Fruit fly (Drosophila melanogaster): ENCODE measurements around the gene shams.

shams gene

DNA sequence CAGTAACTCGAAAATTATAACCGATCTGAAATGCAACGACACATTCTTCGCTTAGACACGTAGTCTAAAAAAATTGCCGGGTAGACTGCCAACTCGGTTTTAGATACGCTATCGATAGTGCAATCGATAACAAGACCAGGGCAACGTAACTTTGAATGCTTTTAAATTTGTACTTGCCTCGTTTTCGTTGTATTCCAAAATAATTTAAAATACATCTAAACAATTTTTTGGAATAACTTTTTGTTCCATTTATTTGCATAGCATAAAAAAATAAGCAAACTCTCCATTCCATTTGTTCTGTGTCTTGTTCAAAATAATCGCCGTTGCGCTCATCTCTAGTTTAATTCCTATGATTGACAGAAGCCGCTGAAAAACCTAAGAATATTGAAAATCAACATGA is 4.8 kb downstream of the shams start, which contains the start of the genes Stt3B and CG11839:
Gene Stt3B, minus strand, starts transcription at position 69 of the 400 bp plus-strand sequence.
Gene CG11839, plus strand, starts transcription at position 359 of the 400 bp plus-strand sequence.
- TF ChIP-seq bab1 (GFP tag; optimal IDR thresholded peaks at IDR 0.05) (peak; percentile 84), Clk (GFP tag; optimal IDR thresholded peaks at IDR 0.05) (peak; percentile 51), CG14711 (tag; optimal IDR thresholded peaks at IDR 0.05) (peak; percentile 69), CG11617 (GFP tag; optimal IDR thresholded peaks at IDR 0.05) (peak; percentile 77), CG1620 (GFP tag; optimal IDR thresholded peaks at IDR 0.05) (peak; percentile 88), pad (GFP tag; optimal IDR thresholded peaks at IDR 0.05) (peak; percentile 46), kay (GFP tag; ENCODE audit: borderline replicate concordance) (no peak), CG7045 (GFP tag; optimal IDR thresholded peaks at IDR 0.05) (peak; percentile 54), ovo (GFP tag; optimal IDR thresholded peaks at IDR 0.05) (peak; percentile 45), CG33017 (tag; optimal IDR thresholded peaks at IDR 0.05) (peak; percentile 48), Hr96 (GFP tag; optimal IDR thresholded peaks at IDR 0.05) (no peak), Crg-1 (GFP tag; optimal IDR thresholded peaks at IDR 0.05) (peak; percentile 45), cnc (optimal IDR thresholded peaks at IDR 0.05) (no peak), CG12768 (GFP tag; optimal IDR thresholded peaks at IDR 0.05) (peak; percentile 33), CG5204 (GFP tag; optimal IDR thresholded peaks at IDR 0.05) (no peak), tj (GFP tag; optimal IDR thresholded peaks at IDR 0.05) (peak; percentile 56), Mnt (GFP tag; optimal IDR thresholded peaks at IDR 0.05) (peak; percentile 82), toe (GFP tag; optimal IDR thresholded peaks at IDR 0.05) (peak; percentile 88), cic (GFP tag; optimal IDR thresholded peaks at IDR 0.05) (no peak), CG7101 (tag; optimal IDR thresholded peaks at IDR 0.05) (peak; percentile 76)

DNA sequence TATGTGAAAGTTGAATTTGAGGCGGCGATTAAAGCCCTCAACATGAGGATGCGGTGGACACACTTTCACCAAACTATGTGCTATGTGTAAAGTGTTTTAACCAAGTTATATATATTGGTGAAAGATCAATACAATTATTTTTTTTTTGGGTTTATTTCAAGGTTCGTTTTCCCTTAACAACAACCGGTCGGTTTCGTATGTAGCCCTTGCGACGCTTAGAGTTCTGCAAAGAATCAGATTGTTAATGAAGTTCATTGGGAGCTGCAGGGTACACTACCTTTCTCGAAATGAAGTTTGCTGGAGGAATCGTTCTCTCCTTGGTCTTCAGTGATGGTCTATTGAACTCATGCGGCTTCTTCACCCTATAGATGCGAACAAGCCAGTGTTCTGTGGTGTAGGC is 7.6 kb downstream of the shams start:
- TF ChIP-seq ovo (GFP tag; optimal IDR thresholded peaks at IDR 0.05) (no peak), CG7045 (GFP tag; optimal IDR thresholded peaks at IDR 0.05) (no peak), Hr96 (GFP tag; optimal IDR thresholded peaks at IDR 0.05) (no peak), Clk (GFP tag; optimal IDR thresholded peaks at IDR 0.05) (no peak), cnc (optimal IDR thresholded peaks at IDR 0.05) (no peak), CG12768 (GFP tag; optimal IDR thresholded peaks at IDR 0.05) (no peak), Mnt (GFP tag; optimal IDR thresholded peaks at IDR 0.05) (no peak), pad (GFP tag; optimal IDR thresholded peaks at IDR 0.05) (no peak), cic (GFP tag; optimal IDR thresholded peaks at IDR 0.05) (no peak), CG11617 (GFP tag; optimal IDR thresholded peaks at IDR 0.05) (no peak), tj (GFP tag; optimal IDR thresholded peaks at IDR 0.05) (no peak), Crg-1 (GFP tag; optimal IDR thresholded peaks at IDR 0.05) (no peak), toe (GFP tag; optimal IDR thresholded peaks at IDR 0.05) (no peak)

DNA sequence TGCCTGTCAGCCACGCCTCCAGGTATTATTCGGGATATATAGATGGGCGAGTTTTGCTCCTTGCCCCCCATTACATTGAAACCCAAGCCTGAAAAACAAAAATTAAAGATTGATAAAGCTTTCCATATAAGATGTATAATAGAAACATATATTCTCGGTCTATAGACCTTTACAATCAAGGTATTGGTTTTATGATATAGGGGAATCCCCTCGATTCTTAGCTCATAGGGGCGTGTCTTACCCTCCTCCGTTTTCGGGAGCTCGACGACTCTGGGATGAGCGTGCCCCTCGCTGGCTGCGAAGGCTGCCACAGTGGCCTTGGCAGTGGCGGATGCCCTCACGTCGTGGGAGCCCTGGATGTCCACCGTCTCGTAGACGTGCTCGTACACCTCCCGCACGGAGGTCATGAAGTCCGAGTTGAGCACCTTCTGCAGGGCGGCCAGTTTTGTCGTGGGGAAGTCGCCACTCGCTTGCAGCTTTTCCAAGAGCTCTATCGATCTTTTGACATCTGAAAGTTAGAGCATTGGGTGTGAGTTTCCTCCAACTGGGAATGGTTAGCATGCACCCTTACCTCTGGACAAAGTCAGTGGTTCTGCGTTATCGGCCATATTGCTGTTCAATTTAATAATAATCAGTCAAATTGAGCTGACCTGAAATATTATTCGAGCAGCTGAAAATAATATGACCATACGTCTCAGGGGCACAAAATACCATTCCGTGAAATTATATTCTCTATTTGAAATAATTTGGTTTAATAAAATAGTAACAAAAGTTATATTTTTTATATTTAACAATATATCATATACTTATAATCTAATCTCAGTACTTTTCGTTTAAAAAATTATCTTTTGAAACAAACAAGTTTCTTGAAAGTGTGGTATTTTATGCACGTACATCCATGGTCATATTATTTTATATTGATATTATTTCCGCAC is 9.2 kb downstream of the shams start, which contains the start of the genes veli and PQBP1:
Gene veli, minus strand, starts transcription at position 685 of the 935 bp plus-strand sequence.
Gene PQBP1, plus strand, starts transcription at position 885 of the 935 bp plus-strand sequence.
- TF ChIP-seq CG14711 (tag; optimal IDR thresholded peaks at IDR 0.05) (peak; percentile 18), CG33017 (tag; optimal IDR thresholded peaks at IDR 0.05) (no peak)

DNA sequence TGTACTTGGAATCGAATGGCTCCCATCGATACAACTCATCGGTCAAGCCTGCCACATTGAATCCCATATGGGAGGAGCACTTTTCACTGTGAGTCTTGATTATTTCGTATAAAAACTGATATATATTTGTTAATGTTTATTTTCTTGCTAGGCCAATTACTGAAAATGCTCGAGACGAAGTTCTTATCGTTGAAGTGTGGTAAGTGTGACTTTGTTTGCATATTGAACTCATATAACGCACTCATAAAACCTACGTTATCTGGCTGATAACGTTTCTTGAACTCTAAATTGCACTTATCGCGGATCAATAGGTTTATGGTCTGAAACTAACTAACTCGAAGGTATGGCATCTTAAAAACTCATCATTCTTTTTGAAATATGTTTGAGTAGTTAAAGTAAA is 13.9 kb downstream of the shams start:
- no peak for TF ChIP-seq toe (GFP tag; optimal IDR thresholded peaks at IDR 0.05)
- TF ChIP-seq CG7045 (GFP tag; optimal IDR thresholded peaks at IDR 0.05), result no peak
- no peak for TF ChIP-seq Clk (GFP tag; optimal IDR thresholded peaks at IDR 0.05)
- peak; percentile 7 for TF ChIP-seq kay (GFP tag; ENCODE audit: borderline replicate concordance)

DNA sequence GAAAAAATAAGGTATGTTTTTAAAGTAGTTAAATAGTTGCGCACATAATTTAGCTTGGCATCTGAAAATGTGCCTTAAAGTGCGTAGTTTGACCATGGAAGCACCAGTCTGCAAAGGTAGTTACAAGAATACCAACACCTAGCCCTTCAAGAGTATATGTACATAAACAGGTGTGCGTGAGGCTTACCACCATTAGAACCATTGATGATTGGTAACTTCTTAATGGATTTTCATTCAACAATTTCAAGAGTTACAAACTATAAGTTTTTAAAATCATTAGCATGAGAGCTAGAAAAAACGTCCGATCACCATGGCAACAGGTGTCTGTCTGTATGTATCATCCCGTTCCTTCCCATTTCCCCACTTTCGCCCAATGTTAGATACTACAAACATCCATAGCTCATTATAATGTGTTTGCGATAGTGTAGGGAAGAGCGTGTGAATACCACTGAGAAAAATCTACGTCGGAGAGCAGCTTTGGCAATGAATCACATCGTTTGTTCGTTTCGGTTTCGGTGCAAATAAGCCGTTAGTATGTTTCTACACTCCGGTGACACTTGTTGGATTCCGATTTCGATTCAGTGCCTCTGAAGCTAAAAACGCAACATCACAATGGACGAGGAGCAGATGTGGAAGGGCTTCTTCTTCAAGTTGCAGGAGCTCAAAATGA is 17.8 kb downstream of the shams start:
- TF ChIP-seq CG7101 (tag; optimal IDR thresholded peaks at IDR 0.05) (no peak), CG33017 (tag; optimal IDR thresholded peaks at IDR 0.05) (no peak), Clk (GFP tag; optimal IDR thresholded peaks at IDR 0.05) (no peak), tj (GFP tag; optimal IDR thresholded peaks at IDR 0.05) (no peak), Crg-1 (GFP tag; optimal IDR thresholded peaks at IDR 0.05) (no peak), CG1620 (GFP tag; optimal IDR thresholded peaks at IDR 0.05) (no peak), toe (GFP tag; optimal IDR thresholded peaks at IDR 0.05) (no peak), CG14711 (tag; optimal IDR thresholded peaks at IDR 0.05) (no peak), kay (GFP tag; ENCODE audit: borderline replicate concordance) (peak; percentile 86), cnc (optimal IDR thresholded peaks at IDR 0.05) (no peak), CG12768 (GFP tag; optimal IDR thresholded peaks at IDR 0.05) (peak; percentile 8), pad (GFP tag; optimal IDR thresholded peaks at IDR 0.05) (peak; percentile 93), Mnt (GFP tag; optimal IDR thresholded peaks at IDR 0.05) (no peak), cic (GFP tag; optimal IDR thresholded peaks at IDR 0.05) (peak; percentile 56), ovo (GFP tag; optimal IDR thresholded peaks at IDR 0.05) (peak; percentile 86), CG7045 (GFP tag; optimal IDR thresholded peaks at IDR 0.05) (no peak), CG11617 (GFP tag; optimal IDR thresholded peaks at IDR 0.05) (no peak), Hr96 (GFP tag; optimal IDR thresholded peaks at IDR 0.05) (no peak), CG5204 (GFP tag; optimal IDR thresholded peaks at IDR 0.05) (no peak), bab1 (GFP tag; optimal IDR thresholded peaks at IDR 0.05) (no peak)

DNA sequence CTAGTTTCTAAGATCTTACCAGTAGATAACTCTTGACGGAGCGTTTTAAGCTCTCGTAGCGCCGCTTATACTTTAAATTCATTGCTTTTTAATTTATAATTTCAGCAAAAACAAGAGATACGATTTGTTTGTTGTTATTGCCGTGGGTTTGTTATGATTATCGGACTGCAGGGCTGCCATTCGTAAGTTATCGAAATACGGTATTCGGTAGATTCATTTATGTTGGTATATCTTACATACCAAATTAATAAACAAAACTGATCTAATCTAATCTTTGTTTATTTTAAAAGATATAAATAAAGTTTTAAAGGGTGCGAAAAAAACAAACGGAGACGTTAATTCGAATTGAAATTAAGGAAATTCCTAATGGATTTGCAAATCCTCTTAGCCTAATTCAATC is 18.4 kb downstream of the shams start, which contains the start of the genes CG31111 and stac:
Gene CG31111, minus strand, starts transcription at position 162 of the 400 bp plus-strand sequence.
Gene stac, plus strand, starts transcription at position 271 of the 400 bp plus-strand sequence.
- no peak for TF ChIP-seq CG12768 (GFP tag; optimal IDR thresholded peaks at IDR 0.05)
- no peak for TF ChIP-seq pad (GFP tag; optimal IDR thresholded peaks at IDR 0.05)
- TF ChIP-seq kay (GFP tag; ENCODE audit: borderline replicate concordance), result peak; percentile 89
- TF ChIP-seq Hr96 (GFP tag; optimal IDR thresholded peaks at IDR 0.05), result no peak
- no peak for TF ChIP-seq CG5204 (GFP tag; optimal IDR thresholded peaks at IDR 0.05)
- TF ChIP-seq CG14711 (tag; optimal IDR thresholded peaks at IDR 0.05), result peak; percentile 9
- no peak for TF ChIP-seq Crg-1 (GFP tag; optimal IDR thresholded peaks at IDR 0.05)
- no peak for TF ChIP-seq cic (GFP tag; optimal IDR thresholded peaks at IDR 0.05)
- no peak for TF ChIP-seq toe (GFP tag; optimal IDR thresholded peaks at IDR 0.05)
- no peak for TF ChIP-seq ovo (GFP tag; optimal IDR thresholded peaks at IDR 0.05)
- TF ChIP-seq CG11617 (GFP tag; optimal IDR thresholded peaks at IDR 0.05), result peak; percentile 35
- no peak for TF ChIP-seq CG1620 (GFP tag; optimal IDR thresholded peaks at IDR 0.05)
- no peak for TF ChIP-seq cnc (optimal IDR thresholded peaks at IDR 0.05)
- TF ChIP-seq CG33017 (tag; optimal IDR thresholded peaks at IDR 0.05), result peak; percentile 32
- no peak for TF ChIP-seq CG7045 (GFP tag; optimal IDR thresholded peaks at IDR 0.05)
- TF ChIP-seq tj (GFP tag; optimal IDR thresholded peaks at IDR 0.05), result no peak
- TF ChIP-seq CG7101 (tag; optimal IDR thresholded peaks at IDR 0.05), result peak; percentile 12
- peak; percentile 6 for TF ChIP-seq Mnt (GFP tag; optimal IDR thresholded peaks at IDR 0.05)
- TF ChIP-seq bab1 (GFP tag; optimal IDR thresholded peaks at IDR 0.05), result no peak
- no peak for TF ChIP-seq Clk (GFP tag; optimal IDR thresholded peaks at IDR 0.05)

Measured in whole organism, adult.